Worm (Caenorhabditis elegans): ENCODE measurements around the gene srbc-65.

DNA sequence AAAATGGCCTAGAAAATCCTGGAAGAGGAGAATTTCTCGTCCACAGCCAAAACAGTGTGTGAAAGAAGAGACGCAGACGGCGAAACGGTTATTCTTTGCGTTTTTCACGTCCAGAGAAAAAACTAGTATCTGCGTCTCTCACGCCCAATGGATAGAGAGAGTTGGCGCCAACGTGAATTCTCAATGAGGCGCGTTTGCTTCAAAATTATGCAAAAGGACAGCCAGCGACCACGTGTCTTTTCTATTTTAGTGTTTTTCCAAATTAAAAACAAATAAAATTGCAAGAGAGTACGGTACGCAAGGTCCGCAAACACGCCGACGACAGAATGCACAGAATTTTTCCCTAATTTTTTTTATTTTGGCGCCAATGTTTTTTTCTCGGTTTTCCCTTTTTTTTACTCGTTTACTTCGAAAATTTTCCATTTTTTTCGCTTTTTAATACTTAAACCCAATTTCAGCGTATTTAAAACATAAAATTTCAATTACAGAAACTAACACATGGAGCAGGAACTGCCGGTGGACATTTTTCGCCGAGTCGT lies 12.8 kb upstream of the srbc-65 start, which contains the start of gene Y32B12B.2:
- TF ChIP-seq him-1 (tag; optimal IDR thresholded peaks at IDR 0.05), result no peak
- TF ChIP-seq dao-5 (tag; optimal IDR thresholded peaks at IDR 0.05), result no peak
- no peak for TF ChIP-seq W03F9.2 (tag; optimal IDR thresholded peaks at IDR 0.05)
